Worm (Caenorhabditis elegans) whole organism, L1 larva: ENCODE data around the gene T21E8.7.

Experiments used
- C16A3.4 ChIP-seq: fragments of 150-350 bp; optimal IDR thresholded peaks from 2 replicates; lab custom pipeline; 2014; ENCODE audit warnings: missing biosample characterization, missing genetic modification characterization
- F16B12.6 ChIP-seq: fragments of 150-350 bp; optimal IDR thresholded peaks from 2 replicates; lab custom pipeline; 2014; ENCODE audit warnings: missing biosample characterization, missing genetic modification characterization
- Y116A8C.19 ChIP-seq: sonication (generic microtip); optimal IDR thresholded peaks from 2 replicates; lab custom pipeline; 2016; ENCODE audit warnings: missing compliant biosample characterization, missing genetic modification characterization, borderline replicate concordance
- alr-1 ChIP-seq: fragments of 200-800 bp; sonication (Bioruptor generic); optimal IDR thresholded peaks from 2 replicates; lab custom pipeline; 2018; ENCODE audit warnings: borderline replicate concordance, mild to moderate bottlenecking, missing genetic modification characterization, missing compliant biosample characterization
- blmp-1 ChIP-seq: fragments of 150-350 bp; optimal IDR thresholded peaks from 2 replicates; lab custom pipeline; 2014; ENCODE audit warnings: missing biosample characterization, missing genetic modification characterization
- ceh-63 ChIP-seq: fragments of 200-800 bp; sonication (Bioruptor generic); optimal IDR thresholded peaks from 2 replicates; lab custom pipeline; 2018; ENCODE audit warnings: mild to moderate bottlenecking, missing genetic modification characterization, missing compliant biosample characterization
- ceh-82 ChIP-seq, 3 experiments: fragments of 150-350 bp in 1 of 3; sonication (generic microtip) in 2 of 3; optimal IDR thresholded peaks; 2 replicates each; lab custom pipeline; 2014 to 2017; ENCODE audit warnings: missing biosample characterization in 3 of 3, missing genetic modification characterization in 3 of 3
- ceh-90 ChIP-seq: sonication (generic microtip); optimal IDR thresholded peaks from 2 replicates; lab custom pipeline; 2016; ENCODE audit warnings: missing genetic modification characterization, missing compliant biosample characterization
- dpl-1 ChIP-seq, 3 experiments: fragments of 150-350 bp in 2 of 3; sonication (generic microtip) in 1 of 3; optimal IDR thresholded peaks; 2 replicates each; lab custom pipeline; 2014 to 2017; ENCODE audit warnings: missing biosample characterization in 3 of 3, missing genetic modification characterization in 3 of 3, missing genetic modification reagents in 3 of 3
- dsc-1 ChIP-seq: sonication (generic microtip); optimal IDR thresholded peaks from 2 replicates; lab custom pipeline; 2016; ENCODE audit warnings: mild to moderate bottlenecking, missing genetic modification characterization, missing compliant biosample characterization
- efl-1 ChIP-seq, 4 experiments: fragments of 150-350 bp; optimal IDR thresholded peaks in 3 of 4; peaks in 1 of 4; 1 replicate in 1 of 4; 2 replicates in 3 of 4; lab custom pipeline; 2014; ENCODE audit warnings: missing biosample characterization in 2 of 4, missing genetic modification characterization in 2 of 4, missing genetic modification reagents in 2 of 4
- elt-2 ChIP-seq: sonication (generic microtip); optimal IDR thresholded peaks from 2 replicates; lab custom pipeline; 2016; ENCODE audit warnings: missing genetic modification characterization, mild to moderate bottlenecking, inconsistent platforms, missing compliant biosample characterization, missing genetic modification reagents
- elt-3 ChIP-seq, 6 experiments: fragments of 150-350 bp in 1 of 6; sonication (generic microtip); optimal IDR thresholded peaks; 2 replicates each; lab custom pipeline; 2017 to 2018; ENCODE audit warnings: missing biosample characterization in 6 of 6, missing genetic modification characterization in 6 of 6, inconsistent platforms in 1 of 6
- fkh-10 ChIP-seq: sonication (generic microtip); optimal IDR thresholded peaks from 2 replicates; lab custom pipeline; 2017; ENCODE audit warnings: missing biosample characterization, missing genetic modification reagents, missing genetic modification characterization
- fkh-8 ChIP-seq: sonication (generic microtip); optimal IDR thresholded peaks from 2 replicates; lab custom pipeline; 2016; ENCODE audit warnings: mild to moderate bottlenecking, missing genetic modification characterization, missing compliant biosample characterization
- hlh-17 ChIP-seq: fragments of 200-800 bp; sonication (Bioruptor generic); optimal IDR thresholded peaks from 2 replicates; lab custom pipeline; 2018; ENCODE audit warnings: missing genetic modification characterization, mild to moderate bottlenecking, missing compliant biosample characterization, moderate library complexity, borderline replicate concordance
- irx-1 ChIP-seq: sonication (generic microtip); optimal IDR thresholded peaks from 2 replicates; lab custom pipeline; 2016; ENCODE audit warnings: missing genetic modification characterization, missing compliant biosample characterization
- isw-1 ChIP-seq: fragments of 200-800 bp; sonication (Bioruptor generic); IDR thresholded peaks from 2 replicates; pipeline ENCODE4 v1.3.6; 2022; ENCODE audit warnings: missing genetic modification characterization, missing compliant biosample characterization
- jun-1 ChIP-seq: fragments of 150-350 bp; optimal IDR thresholded peaks from 2 replicates; lab custom pipeline; 2014; ENCODE audit warnings: missing biosample characterization, missing genetic modification reagents, missing genetic modification characterization
- lin-13 ChIP-seq: fragments of 150-350 bp; optimal IDR thresholded peaks from 2 replicates; lab custom pipeline; 2014; ENCODE audit warnings: missing biosample characterization, missing genetic modification reagents, missing genetic modification characterization
- lin-14 ChIP-seq: fragments of 200-800 bp; sonication (Bioruptor generic); optimal IDR thresholded peaks from 2 replicates; lab custom pipeline; 2018; ENCODE audit warnings: mild to moderate bottlenecking, missing genetic modification characterization, moderate library complexity, missing compliant biosample characterization
- lin-15B ChIP-seq: fragments of 150-350 bp; sonication (generic microtip); optimal IDR thresholded peaks from 3 replicates; lab custom pipeline; 2014; ENCODE audit warnings: missing biosample characterization, missing genetic modification characterization
- lin-35 ChIP-seq, 2 experiments: fragments of 150-350 bp; optimal IDR thresholded peaks; 2 replicates each; lab custom pipeline; 2014; ENCODE audit warnings: missing biosample characterization in 2 of 2, missing genetic modification characterization in 2 of 2, missing genetic modification reagents in 2 of 2
- lir-3 ChIP-seq: sonication (generic microtip); optimal IDR thresholded peaks from 2 replicates; lab custom pipeline; 2016; ENCODE audit warnings: mild to moderate bottlenecking, missing genetic modification characterization, moderate library complexity, missing compliant biosample characterization; ENCODE audit not compliant: poor library complexity
- lsy-2 ChIP-seq, 2 experiments: fragments of 150-350 bp; optimal IDR thresholded peaks; 2 replicates each; lab custom pipeline; 2014; ENCODE audit warnings: missing biosample characterization in 2 of 2, missing genetic modification characterization in 2 of 2
- mab-9 ChIP-seq: fragments of 200-800 bp; sonication (Bioruptor generic); IDR thresholded peaks from 2 replicates; pipeline ENCODE4 v1.3.6; 2022; ENCODE audit warnings: missing genetic modification reagents, missing genetic modification characterization, missing compliant biosample characterization
- mdl-1 ChIP-seq, 2 experiments: fragments of 150-350 bp; optimal IDR thresholded peaks; 2 replicates each; lab custom pipeline; 2014 to 2017; ENCODE audit warnings: missing biosample characterization in 2 of 2, missing genetic modification characterization in 2 of 2, inconsistent platforms in 1 of 2
- mef-2 ChIP-seq: fragments of 150-350 bp; optimal IDR thresholded peaks from 2 replicates; lab custom pipeline; 2014; ENCODE audit warnings: missing biosample characterization, missing genetic modification characterization
- mep-1 ChIP-seq: fragments of 150-350 bp; optimal IDR thresholded peaks from 2 replicates; lab custom pipeline; 2014; ENCODE audit warnings: missing biosample characterization, missing genetic modification characterization
- nhr-11 ChIP-seq: fragments of 150-350 bp; optimal IDR thresholded peaks from 2 replicates; lab custom pipeline; 2014; ENCODE audit warnings: missing biosample characterization, missing genetic modification characterization
- nhr-12 ChIP-seq: sonication (generic microtip); optimal IDR thresholded peaks from 2 replicates; lab custom pipeline; 2017; ENCODE audit warnings: missing biosample characterization, missing genetic modification characterization
- nhr-19 ChIP-seq: fragments of 200-800 bp; sonication (Bioruptor generic); conservative IDR thresholded peaks from 2 replicates; pipeline ENCODE4 v1.3.6; 2022; ENCODE audit warnings: missing genetic modification characterization, missing compliant biosample characterization
- nhr-20 ChIP-seq: sonication (generic microtip); optimal IDR thresholded peaks from 2 replicates; lab custom pipeline; 2016; ENCODE audit warnings: mild to moderate bottlenecking, missing genetic modification characterization, missing compliant biosample characterization
- nhr-47 ChIP-seq: sonication (generic microtip); optimal IDR thresholded peaks from 2 replicates; lab custom pipeline; 2016; ENCODE audit warnings: mild to moderate bottlenecking, missing genetic modification characterization, moderate library complexity, missing compliant biosample characterization
- nhr-71 ChIP-seq: sonication (generic microtip); optimal IDR thresholded peaks from 2 replicates; lab custom pipeline; 2016; ENCODE audit warnings: mild to moderate bottlenecking, missing genetic modification characterization, moderate library complexity, missing compliant biosample characterization
- nhr-76 ChIP-seq: sonication (generic microtip); optimal IDR thresholded peaks from 2 replicates; lab custom pipeline; 2017; ENCODE audit warnings: missing biosample characterization, missing genetic modification characterization
- nhr-85 ChIP-seq: sonication (generic microtip); peaks from one replicate; lab custom pipeline; 2016; ENCODE audit warnings: missing genetic modification characterization, inconsistent platforms, missing compliant biosample characterization
- nhr-90 ChIP-seq: sonication (generic microtip); optimal IDR thresholded peaks from 2 replicates; lab custom pipeline; 2016; ENCODE audit warnings: mild to moderate bottlenecking, missing genetic modification characterization, missing compliant biosample characterization; ENCODE audit not compliant: poor library complexity
- pag-3 ChIP-seq: sonication (generic microtip); optimal IDR thresholded peaks from 2 replicates; lab custom pipeline; 2017; ENCODE audit warnings: missing genetic modification characterization, mild to moderate bottlenecking, missing compliant biosample characterization, antibody characterized with exemption, borderline replicate concordance; ENCODE audit not compliant: insufficient read depth
- rnt-1 ChIP-seq: sonication (generic microtip); optimal IDR thresholded peaks from 2 replicates; lab custom pipeline; 2016; ENCODE audit warnings: mild to moderate bottlenecking, missing genetic modification characterization, moderate library complexity, missing compliant biosample characterization
- skn-1 ChIP-seq: fragments of 150-350 bp; optimal IDR thresholded peaks from 2 replicates; lab custom pipeline; 2014; ENCODE audit warnings: missing biosample characterization, missing genetic modification characterization
- snu-23 ChIP-seq: sonication (generic microtip); optimal IDR thresholded peaks from 2 replicates; lab custom pipeline; 2016; ENCODE audit warnings: missing genetic modification characterization, missing compliant biosample characterization
- sox-4 ChIP-seq: sonication (generic microtip); optimal IDR thresholded peaks from 2 replicates; lab custom pipeline; 2016; ENCODE audit warnings: missing genetic modification characterization, missing compliant biosample characterization
- swsn-7 ChIP-seq: sonication (generic microtip); optimal IDR thresholded peaks from 2 replicates; lab custom pipeline; 2016; ENCODE audit warnings: missing genetic modification characterization, missing compliant biosample characterization
- tbx-2 ChIP-seq: sonication (generic microtip); optimal IDR thresholded peaks from 2 replicates; lab custom pipeline; 2016; ENCODE audit warnings: missing genetic modification characterization, missing compliant biosample characterization
- tlp-1 ChIP-seq: fragments of 150-350 bp; optimal IDR thresholded peaks from 2 replicates; lab custom pipeline; 2014; ENCODE audit warnings: missing biosample characterization, missing genetic modification characterization
- vab-15 ChIP-seq: sonication (generic microtip); optimal IDR thresholded peaks from 2 replicates; lab custom pipeline; 2017; ENCODE audit warnings: missing genotype, mild to moderate bottlenecking, missing genetic modification characterization, missing compliant biosample characterization
- xbp-1 ChIP-seq: sonication (generic microtip); optimal IDR thresholded peaks from 2 replicates; lab custom pipeline; 2016; ENCODE audit warnings: missing genetic modification characterization, missing compliant biosample characterization

The T21E8.7 gene

DNA sequence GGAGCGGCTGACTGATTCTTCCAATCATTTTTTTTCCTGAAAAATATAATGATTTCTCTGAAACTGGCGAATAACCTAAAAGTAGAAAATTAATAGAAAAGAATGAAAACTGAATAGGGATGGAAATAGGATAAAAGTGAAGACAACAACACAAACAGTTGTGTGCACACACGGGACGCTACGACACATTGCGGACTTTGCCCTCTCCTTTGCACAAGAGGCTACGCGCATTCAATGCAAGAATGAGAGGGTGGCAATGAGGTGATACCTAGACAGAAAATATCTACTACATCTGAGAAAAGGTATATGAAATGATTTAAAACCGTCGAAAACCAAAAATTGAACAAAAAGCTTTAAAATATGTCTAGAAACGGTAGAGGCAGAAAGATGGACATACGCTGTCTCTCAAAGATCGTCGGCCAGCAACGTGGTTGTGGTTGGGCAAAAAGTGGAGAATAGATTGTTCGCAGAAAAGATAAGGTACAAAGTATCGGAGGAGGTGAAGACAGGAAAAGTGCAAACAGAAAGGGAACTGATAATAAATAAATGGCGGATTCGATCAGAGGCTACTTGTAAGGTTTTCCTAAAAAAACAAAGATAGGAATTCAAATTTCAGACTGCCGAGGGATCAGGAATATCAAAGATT, 16.9 kb downstream of the T21E8.7 start, which contains the start of gene suca-1:
TSS of gene suca-1 (minus strand) at position 36 of the 646 bp plus-strand sequence.
- TF ChIP-seq jun-1 (tag; lab: Kevin White, UChicago), result peak; percentile 7
- TF ChIP-seq F16B12.6, result peak; percentile 93
- peak in 2 of 3 experiments; percentile 17 to 35 for TF ChIP-seq dpl-1 (GFP tag; optimal IDR thresholded peaks at IDR 0.05; lab: Kevin White, UChicago)
- peak; percentile 3 for TF ChIP-seq dsc-1 (tag; lab: Kevin White, UChicago)
- peak; percentile 40 to 54 for TF ChIP-seq lin-35 (GFP tag; optimal IDR thresholded peaks at IDR 0.05; lab: Kevin White, UChicago)
- TF ChIP-seq snu-23 (GFP tag; lab: Kevin White, UChicago), result peak; percentile 61
- TF ChIP-seq nhr-47 (tag; lab: Kevin White, UChicago), result peak; percentile 44
- TF ChIP-seq lir-3 (tag; lab: Kevin White, UChicago), result no peak
- TF ChIP-seq fkh-8 (tag; lab: Kevin White, UChicago), result peak; percentile 59
- peak; percentile 38 for TF ChIP-seq nhr-90 (tag; lab: Kevin White, UChicago)
- no peak for TF ChIP-seq irx-1 (tag; lab: Kevin White, UChicago)
- peak; percentile 24 for TF ChIP-seq xbp-1 (tag; lab: Kevin White, UChicago)
- peak in 1 of 3 experiments; percentile 62 for TF ChIP-seq ceh-82 (tag; optimal IDR thresholded peaks at IDR 0.05; lab: Kevin White, UChicago)
- peak; percentile 35 for TF ChIP-seq nhr-19 (GFP tag; lab: Robert Waterston, UW)
- no peak for TF ChIP-seq nhr-76 (tag; lab: Kevin White, UChicago)
- peak; percentile 72 for TF ChIP-seq lin-14 (GFP tag; lab: Kevin White, UChicago)
- peak; percentile 14 to 50 for TF ChIP-seq lsy-2 (tag; optimal IDR thresholded peaks at IDR 0.05; lab: Kevin White, UChicago)
- TF ChIP-seq efl-1 (optimal IDR thresholded peaks at IDR 0.05; lab: Kevin White, UChicago), result peak; percentile 23 to 37
- TF ChIP-seq efl-1 (GFP tag; optimal IDR thresholded peaks at IDR 0.05 in 1 of 2; lab: Kevin White, UChicago), result peak; percentile 5 to 11
- TF ChIP-seq alr-1 (tag; lab: Kevin White, UChicago), result no peak
- peak; percentile 61 for TF ChIP-seq rnt-1
- TF ChIP-seq nhr-71 (tag; lab: Kevin White, UChicago), result peak; percentile 51
- peak; percentile 51 for TF ChIP-seq vab-15 (tag; lab: Kevin White, UChicago)
- TF ChIP-seq mdl-1 (tag; optimal IDR thresholded peaks at IDR 0.05; lab: Kevin White, UChicago), result peak in 1 of 2 experiments; percentile 27
- peak; percentile 57 for TF ChIP-seq swsn-7 (tag; lab: Kevin White, UChicago)
- TF ChIP-seq ceh-90 (tag; lab: Kevin White, UChicago), result no peak
- TF ChIP-seq elt-2 (tag; lab: Kevin White, UChicago), result peak; percentile 61
- TF ChIP-seq tbx-2 (tag; lab: Kevin White, UChicago), result peak; percentile 21
- TF ChIP-seq blmp-1, result peak; percentile 83
- no peak for TF ChIP-seq pag-3 (tag; lab: Kevin White, UChicago)
- peak; percentile 7 for TF ChIP-seq C16A3.4 (tag; lab: Kevin White, UChicago)
- no peak for TF ChIP-seq hlh-17 (GFP tag; lab: Kevin White, UChicago)
- TF ChIP-seq mef-2 (tag; lab: Kevin White, UChicago), result no peak
- TF ChIP-seq lin-13, result peak; percentile 7
- peak; percentile 61 for TF ChIP-seq nhr-20 (tag; lab: Kevin White, UChicago)
- TF ChIP-seq isw-1 (GFP tag; lab: Robert Waterston, UW), result 0 out of 2 replicates have a peak, but pooled peaks have one; percentile 6
- peak; percentile 72 for TF ChIP-seq mep-1

DNA sequence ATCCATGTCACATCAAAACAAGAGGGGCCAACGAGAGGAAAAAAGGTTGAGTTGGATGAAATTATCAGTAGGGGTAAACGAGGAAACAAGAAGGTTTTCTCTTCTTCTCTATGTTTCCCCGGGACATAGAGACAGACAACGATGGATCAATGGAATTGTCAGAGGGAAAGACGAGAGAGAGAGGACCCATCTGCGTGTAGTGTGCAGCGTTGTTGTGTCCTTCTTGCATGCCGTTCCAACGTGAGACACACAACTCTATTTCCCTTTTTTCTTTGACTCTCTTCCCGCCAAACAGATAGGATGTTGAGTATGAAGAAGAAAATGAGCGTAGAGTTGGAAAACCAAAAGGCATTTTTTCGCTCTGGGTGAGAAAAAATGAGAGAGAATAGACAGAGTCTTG, 17.6 kb downstream of the T21E8.7 start:
- no peak for TF ChIP-seq sox-4 (tag; lab: Kevin White, UChicago)
- TF ChIP-seq nhr-85, result peak; percentile 74
- TF ChIP-seq ceh-63, result no peak
- peak; percentile 63 for TF ChIP-seq fkh-8 (tag; lab: Kevin White, UChicago)
- TF ChIP-seq mab-9, result no peak
- TF ChIP-seq blmp-1, result no peak
- TF ChIP-seq fkh-10 (GFP tag; lab: Kevin White, UChicago), result peak; percentile 81
- no peak for TF ChIP-seq nhr-12 (tag; lab: Kevin White, UChicago)
- TF ChIP-seq nhr-11, result no peak
- no peak for TF ChIP-seq isw-1 (GFP tag; lab: Robert Waterston, UW)
- TF ChIP-seq jun-1 (tag; lab: Kevin White, UChicago), result no peak
- no peak for TF ChIP-seq ceh-90 (tag; lab: Kevin White, UChicago)
- peak; percentile 23 for TF ChIP-seq xbp-1 (tag; lab: Kevin White, UChicago)
- TF ChIP-seq Y116A8C.19, result no peak
- TF ChIP-seq dpl-1 (GFP tag; optimal IDR thresholded peaks at IDR 0.05; lab: Kevin White, UChicago), result peak in 2 of 3 experiments; percentile 5 to 19
- peak; percentile 62 for TF ChIP-seq nhr-19 (GFP tag; lab: Robert Waterston, UW)
- no peak for TF ChIP-seq lin-15B
- TF ChIP-seq skn-1 (tag; lab: Kevin White, UChicago), result peak; percentile 41
- peak in 4 of 6 experiments; percentile 31 to 73 (median 41) for TF ChIP-seq elt-3 (tag; optimal IDR thresholded peaks at IDR 0.05; lab: Kevin White, UChicago)
- TF ChIP-seq rnt-1, result peak; percentile 66
- TF ChIP-seq tlp-1 (tag; lab: Kevin White, UChicago), result no peak
